Worm (Caenorhabditis elegans) whole organism, midembryonic: Measurements from ENCODE around the gene K06H6.5.

ENCODE experiments used
- T22C8.4 ChIP-seq: fragments of 200-800 bp; sonication (Bioruptor generic); IDR thresholded peaks from 2 replicates; pipeline ENCODE4 v1.3.6; 2022; ENCODE audit warnings: missing genetic modification characterization, missing compliant biosample characterization
- cog-1 ChIP-seq: sonication (generic microtip); optimal IDR thresholded peaks from 2 replicates; lab custom pipeline; 2016; ENCODE audit warnings: missing genetic modification characterization, missing compliant biosample characterization
- flt-1 ChIP-seq: fragments of 200-800 bp; sonication (Bioruptor generic); IDR thresholded peaks from 2 replicates; pipeline ENCODE4 v1.3.6; 2022; ENCODE audit warnings: missing genetic modification characterization, missing compliant biosample characterization
- klf-2 ChIP-seq: fragments of 200-800 bp; sonication (Bioruptor generic); conservative IDR thresholded peaks from 2 replicates; pipeline ENCODE4 v1.3.6; 2022; ENCODE audit warnings: missing genetic modification reagents, missing genetic modification characterization, missing compliant biosample characterization
- med-1 ChIP-seq: sonication (generic microtip); optimal IDR thresholded peaks from 2 replicates; lab custom pipeline; 2017; ENCODE audit warnings: missing genetic modification characterization, mild to moderate bottlenecking, missing compliant biosample characterization, antibody characterized with exemption, missing genetic modification reagents; ENCODE audit not compliant: insufficient read depth
- ref-1 ChIP-seq: fragments of 200-800 bp; sonication (Bioruptor generic); conservative IDR thresholded peaks from 2 replicates; pipeline ENCODE4 v1.3.6; 2022; ENCODE audit warnings: missing genetic modification reagents, missing genetic modification characterization, missing compliant biosample characterization
- tab-1 ChIP-seq: fragments of 200-800 bp; sonication (Bioruptor generic); IDR thresholded peaks from 2 replicates; pipeline ENCODE4 v1.3.6; 2022; ENCODE audit warnings: missing genetic modification characterization, missing compliant biosample characterization
- ztf-23 ChIP-seq: fragments of 200-800 bp; sonication (Bioruptor generic); IDR thresholded peaks from 2 replicates; pipeline ENCODE4 v1.3.6; 2022; ENCODE audit warnings: missing genetic modification reagents, missing genetic modification characterization, missing compliant biosample characterization
- ztf-29 ChIP-seq: fragments of 200-800 bp; sonication (Bioruptor generic); IDR thresholded peaks from 2 replicates; pipeline ENCODE4 v1.3.6; 2022; ENCODE audit warnings: missing genetic modification reagents, missing genetic modification characterization, missing compliant biosample characterization

The K06H6.5 gene

DNA sequence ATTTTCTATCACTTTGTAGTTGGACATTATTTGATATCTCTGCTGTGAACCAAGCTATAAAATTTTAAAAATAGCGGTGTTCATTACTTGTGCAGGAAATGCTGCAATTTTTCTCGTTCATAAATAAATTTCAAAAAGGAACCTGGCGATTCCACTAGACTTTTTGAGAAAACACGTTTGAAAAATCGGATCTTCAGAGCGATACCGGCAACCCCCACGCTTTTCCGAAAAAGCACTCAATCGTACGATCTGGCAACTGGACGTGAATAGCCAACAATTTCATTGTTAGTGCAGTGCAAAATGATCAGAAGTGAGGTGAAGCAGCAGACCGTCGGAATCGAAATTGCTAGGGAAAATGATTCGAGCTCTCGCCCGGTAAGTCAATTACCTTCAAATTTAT is 5.4 kb downstream of the K06H6.5 start, which contains the start of gene nstp-7:
Gene nstp-7 (plus strand): TSS at position 301 of the 400 bp plus-strand sequence.
- TF ChIP-seq ztf-23 (no peak), ztf-29 (GFP tag; lab: Robert Waterston, UW) (no peak)

DNA sequence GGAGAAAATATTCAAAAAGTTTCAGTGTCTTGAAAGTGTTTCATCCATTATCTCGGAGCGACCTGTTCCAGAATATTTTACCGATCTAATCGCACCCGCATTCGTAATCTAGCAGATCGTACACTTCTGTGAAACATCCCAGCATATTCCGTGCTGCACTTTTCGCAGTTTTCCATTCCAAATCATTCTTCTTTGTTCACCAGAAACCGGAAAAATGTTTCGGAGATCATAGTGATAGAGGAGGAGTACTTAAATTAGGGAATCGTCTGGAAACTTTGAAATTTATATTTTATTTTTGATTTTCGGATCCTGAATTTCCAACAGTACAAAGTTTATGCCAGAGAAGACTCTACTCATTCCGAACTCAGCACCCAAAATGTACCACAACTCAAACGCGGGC is 9.3 kb downstream of the K06H6.5 start, which contains the start of gene K06H6.2:
Gene K06H6.2 (plus strand): TSS at position 301 of the 400 bp plus-strand sequence.
- TF ChIP-seq ref-1 (GFP tag; lab: Robert Waterston, UW) (no peak), T22C8.4 (GFP tag; lab: Robert Waterston, UW) (no peak), flt-1 (GFP tag; lab: Robert Waterston, UW) (no peak), ztf-23 (no peak), klf-2 (no peak), cog-1 (tag; lab: Kevin White, UChicago) (no peak), tab-1 (GFP tag; lab: Robert Waterston, UW) (no peak), med-1 (GFP tag; lab: Kevin White, UChicago) (no peak), ztf-29 (GFP tag; lab: Robert Waterston, UW) (no peak)

DNA sequence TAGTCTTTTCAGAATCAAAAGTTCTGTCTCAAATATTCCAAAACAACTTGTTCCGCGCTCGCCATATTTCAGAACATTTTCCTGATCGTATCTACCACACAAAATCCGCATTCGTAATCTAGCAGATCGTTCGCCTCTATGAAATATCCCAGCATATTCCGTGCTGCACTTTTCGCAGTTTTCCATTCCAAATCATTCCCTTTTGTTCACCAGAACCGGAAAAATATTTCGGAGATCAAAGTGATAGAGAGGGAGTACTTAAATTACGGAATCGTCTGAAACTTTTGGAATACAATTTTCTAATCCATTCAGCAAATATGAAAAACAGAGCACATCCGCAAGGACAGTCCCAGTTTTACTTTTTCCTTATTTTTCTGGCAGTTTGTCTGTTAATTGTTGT is 11.6 kb downstream of the K06H6.5 start, which contains the start of gene K06H6.1:
Gene K06H6.1 (plus strand): TSS at position 301 of the 400 bp plus-strand sequence.
- TF ChIP-seq ref-1 (GFP tag; lab: Robert Waterston, UW) (no peak), cog-1 (tag; lab: Kevin White, UChicago) (no peak), klf-2 (no peak), ztf-29 (GFP tag; lab: Robert Waterston, UW) (no peak), tab-1 (GFP tag; lab: Robert Waterston, UW) (no peak), med-1 (GFP tag; lab: Kevin White, UChicago) (no peak), flt-1 (GFP tag; lab: Robert Waterston, UW) (no peak), ztf-23 (no peak), T22C8.4 (GFP tag; lab: Robert Waterston, UW) (no peak)

DNA sequence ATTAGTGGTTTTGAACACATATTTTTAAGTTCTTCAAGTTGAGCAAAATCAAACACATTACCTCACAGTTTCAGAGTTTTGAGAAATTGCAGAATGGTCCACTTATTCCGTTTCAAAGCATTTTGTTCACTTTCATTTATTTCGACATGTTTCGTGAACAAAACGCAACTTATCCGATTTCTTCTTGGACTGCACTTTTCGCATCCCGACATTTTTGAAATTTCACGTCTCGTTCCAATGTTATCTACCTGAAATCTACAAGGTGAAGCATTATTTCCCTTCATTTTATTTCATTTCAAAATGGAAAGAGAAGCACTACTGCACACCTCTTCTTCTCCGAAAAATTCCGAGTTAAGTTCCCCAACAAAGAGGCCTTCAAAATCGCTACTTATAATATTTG is 14.0 kb downstream of the K06H6.5 start, which contains the start of gene ZK488.6:
Gene ZK488.6 (plus strand): TSS at position 301 of the 400 bp plus-strand sequence.
- TF ChIP-seq ref-1 (GFP tag; lab: Robert Waterston, UW) = no peak

DNA sequence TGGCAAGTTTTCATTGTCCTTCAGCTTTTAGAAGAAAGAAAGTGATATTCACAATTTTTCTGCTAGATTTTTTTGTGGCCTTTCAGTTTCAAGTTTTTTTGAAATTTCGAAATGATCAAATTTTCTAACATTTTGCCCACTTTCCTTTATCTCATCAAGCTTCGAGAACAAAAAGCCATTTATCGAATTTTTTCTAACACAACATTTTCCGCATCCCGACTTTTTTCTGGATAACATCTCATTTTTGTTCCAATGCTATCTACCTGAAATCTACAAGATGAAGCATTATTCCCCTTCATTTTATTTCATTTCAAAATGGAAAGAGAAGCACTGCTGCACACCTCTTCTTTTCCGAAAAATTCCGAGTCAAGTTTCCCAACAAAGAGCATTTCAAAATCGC is 16.8 kb downstream of the K06H6.5 start, which contains the start of gene ZK488.5:
Gene ZK488.5 (plus strand): TSS at position 301 of the 400 bp plus-strand sequence.
- TF ChIP-seq med-1 (GFP tag; lab: Kevin White, UChicago) (no peak), tab-1 (GFP tag; lab: Robert Waterston, UW) (no peak), ztf-23 (no peak)

DNA sequence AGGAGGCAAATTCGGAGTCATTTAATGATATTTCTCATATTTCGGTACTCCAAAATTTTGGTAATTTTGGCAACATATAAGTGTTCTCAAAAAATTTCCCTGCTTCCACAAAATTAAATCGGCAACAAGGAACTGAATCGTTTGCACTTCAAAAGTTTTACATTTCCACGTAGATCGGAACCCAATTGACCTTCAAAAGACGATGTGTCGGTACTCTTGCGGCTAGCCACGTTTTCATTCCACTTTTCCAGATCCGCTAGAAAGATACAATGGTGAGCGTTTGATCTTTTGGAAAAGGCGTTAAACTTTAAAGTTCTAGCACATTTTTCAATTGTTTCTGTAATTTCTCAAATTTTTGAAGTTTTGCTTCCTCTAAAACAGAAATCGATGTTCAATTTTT is 20.8 kb downstream of the K06H6.5 start:
- TF ChIP-seq ztf-29 (GFP tag; lab: Robert Waterston, UW) = no peak
- no peak for TF ChIP-seq cog-1 (tag; lab: Kevin White, UChicago)
- TF ChIP-seq flt-1 (GFP tag; lab: Robert Waterston, UW) = no peak
- TF ChIP-seq ref-1 (GFP tag; lab: Robert Waterston, UW) = no peak

DNA sequence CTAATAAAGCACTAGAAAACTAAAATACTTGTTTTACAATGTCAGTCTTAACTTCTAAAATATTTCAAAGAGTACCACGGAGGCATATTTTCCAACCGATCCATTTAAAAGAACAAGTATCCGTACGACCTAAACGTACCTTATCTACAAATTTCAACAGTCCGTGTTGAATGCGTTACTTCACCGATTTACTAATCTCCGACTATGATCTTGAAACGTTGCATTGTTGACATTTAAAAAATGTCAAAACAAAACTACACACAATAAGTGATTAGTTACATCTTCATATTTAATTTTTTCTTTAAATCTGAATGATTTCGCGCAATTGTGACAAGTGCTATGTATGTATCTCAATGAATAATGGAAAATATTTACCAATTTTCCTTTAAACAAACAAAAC is 21.7 kb downstream of the K06H6.5 start:
- no peak for TF ChIP-seq ztf-23
- TF ChIP-seq ref-1 (GFP tag; lab: Robert Waterston, UW) = no peak
- TF ChIP-seq ztf-29 (GFP tag; lab: Robert Waterston, UW) = no peak
- no peak for TF ChIP-seq cog-1 (tag; lab: Kevin White, UChicago)
- no peak for TF ChIP-seq med-1 (GFP tag; lab: Kevin White, UChicago)
- no peak for TF ChIP-seq flt-1 (GFP tag; lab: Robert Waterston, UW)
- no peak for TF ChIP-seq tab-1 (GFP tag; lab: Robert Waterston, UW)
- no peak for TF ChIP-seq klf-2
- TF ChIP-seq T22C8.4 (GFP tag; lab: Robert Waterston, UW) = no peak

DNA sequence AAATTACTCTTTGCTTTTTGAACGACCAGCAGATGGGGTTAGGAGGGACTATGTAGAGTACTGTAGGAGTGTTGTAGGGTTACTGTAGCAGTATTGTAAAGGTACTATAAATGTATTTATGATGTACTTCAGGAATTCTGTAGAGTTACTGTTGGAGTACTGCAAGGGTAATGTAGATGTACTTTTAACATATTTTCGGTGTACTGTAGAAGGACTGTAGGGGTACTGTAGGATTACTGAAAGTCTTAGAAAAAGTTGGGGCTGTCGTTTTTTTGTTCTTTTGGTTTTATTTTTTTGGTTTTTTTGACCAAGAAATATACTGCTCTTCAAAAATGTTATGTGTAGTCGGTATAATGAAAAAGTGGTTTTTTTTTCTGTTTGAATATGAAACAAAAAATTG is 22.5 kb downstream of the K06H6.5 start:
- no peak for TF ChIP-seq ztf-23
- no peak for TF ChIP-seq med-1 (GFP tag; lab: Kevin White, UChicago)
- TF ChIP-seq klf-2 = no peak
- TF ChIP-seq T22C8.4 (GFP tag; lab: Robert Waterston, UW) = no peak
- TF ChIP-seq tab-1 (GFP tag; lab: Robert Waterston, UW) = no peak
- no peak for TF ChIP-seq flt-1 (GFP tag; lab: Robert Waterston, UW)
- no peak for TF ChIP-seq ref-1 (GFP tag; lab: Robert Waterston, UW)
- TF ChIP-seq ztf-29 (GFP tag; lab: Robert Waterston, UW) = no peak
- TF ChIP-seq cog-1 (tag; lab: Kevin White, UChicago) = no peak

DNA sequence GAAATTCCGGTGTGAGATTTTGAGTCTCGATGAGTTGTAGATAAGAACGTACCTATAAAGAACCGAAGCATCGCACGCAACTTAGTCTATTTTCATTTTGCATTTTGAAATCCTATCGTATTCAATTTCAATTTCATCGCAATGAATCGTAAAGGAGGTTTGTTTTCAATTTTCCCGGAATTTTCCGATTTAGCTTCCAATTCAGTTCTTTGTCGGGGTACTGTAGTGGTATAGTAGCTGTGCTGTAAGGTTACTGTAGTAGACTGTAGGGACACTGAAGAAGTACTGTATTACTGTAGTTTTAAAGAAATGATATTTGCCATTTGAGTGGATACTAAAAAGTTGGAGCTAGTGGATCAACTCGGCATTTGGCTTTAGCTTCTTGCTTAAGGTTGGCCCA is 23.6 kb downstream of the K06H6.5 start:
- no peak for TF ChIP-seq tab-1 (GFP tag; lab: Robert Waterston, UW)
- TF ChIP-seq ztf-29 (GFP tag; lab: Robert Waterston, UW) = no peak
- TF ChIP-seq ref-1 (GFP tag; lab: Robert Waterston, UW) = no peak
- no peak for TF ChIP-seq med-1 (GFP tag; lab: Kevin White, UChicago)
- TF ChIP-seq ztf-23 = no peak
- TF ChIP-seq flt-1 (GFP tag; lab: Robert Waterston, UW) = no peak
- no peak for TF ChIP-seq klf-2
- TF ChIP-seq cog-1 (tag; lab: Kevin White, UChicago) = no peak
- no peak for TF ChIP-seq T22C8.4 (GFP tag; lab: Robert Waterston, UW)

DNA sequence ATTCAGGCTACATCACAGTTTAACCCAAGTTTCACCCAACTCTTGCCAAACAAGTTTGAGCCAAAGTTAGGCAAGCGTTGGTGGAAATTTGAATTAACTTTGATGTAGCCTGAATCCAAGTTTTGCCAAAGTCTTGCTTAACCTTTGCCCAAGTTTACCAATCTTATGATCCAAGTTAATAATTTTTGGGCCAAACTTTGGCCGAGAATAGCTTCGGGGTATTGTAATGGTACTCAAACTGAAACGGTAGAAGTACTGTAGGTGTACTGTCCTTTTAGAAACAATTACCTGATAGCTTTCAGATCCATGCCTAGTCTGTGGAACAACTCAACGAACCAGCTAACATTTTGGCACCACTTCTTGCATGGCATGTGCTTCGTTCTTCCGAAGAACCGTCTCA is 24.1 kb downstream of the K06H6.5 start, which contains the start of gene nhr-251:
Gene nhr-251 (plus strand): TSS at position 301 of the 400 bp plus-strand sequence.
- no peak for TF ChIP-seq ztf-29 (GFP tag; lab: Robert Waterston, UW)
- no peak for TF ChIP-seq klf-2
- no peak for TF ChIP-seq cog-1 (tag; lab: Kevin White, UChicago)
- no peak for TF ChIP-seq ref-1 (GFP tag; lab: Robert Waterston, UW)
